Worm (Caenorhabditis elegans): ENCODE measurements around the gene F53H4.6.

F53H4.6 gene

ce11 chrX:15841086-15841622, 19.3 kb downstream of the F53H4.6 start, which contains the start of gene serp-1.1 (continued):
- TF ChIP-seq ceh-28 (tag; optimal IDR thresholded peaks at IDR 0.05) (peak; percentile 96), mdl-1 (tag; optimal IDR thresholded peaks at IDR 0.05) (peak; percentile 95), lin-39 (tag; optimal IDR thresholded peaks at IDR 0.05) (peak; percentile 100), daf-12 (tag; optimal IDR thresholded peaks at IDR 0.05) (peak; percentile 24), tbx-2 (tag; optimal IDR thresholded peaks at IDR 0.05) (peak; percentile 96), nhr-76 (tag; optimal IDR thresholded peaks at IDR 0.05) (peak; percentile 78), elt-2 (tag; optimal IDR thresholded peaks at IDR 0.05) (peak; percentile 98), fkh-10 (GFP tag; optimal IDR thresholded peaks at IDR 0.05) (peak; percentile 94), R02D3.7 (tag; optimal IDR thresholded peaks at IDR 0.05) (peak; percentile 91), ceh-16 (tag; optimal IDR thresholded peaks at IDR 0.05) (peak; percentile 11), elt-1 (tag; optimal IDR thresholded peaks at IDR 0.05) (peak; percentile 87), ama-1 (optimal IDR thresholded peaks at IDR 0.05) (peak; percentile 77), nhr-12 (tag; optimal IDR thresholded peaks at IDR 0.05) (no peak), pha-4 (tag; optimal IDR thresholded peaks at IDR 0.05) (peak; percentile 99), jun-1 (tag; optimal IDR thresholded peaks at IDR 0.05) (peak; percentile 98), elt-3 (tag; optimal IDR thresholded peaks at IDR 0.05) (peak; percentile 77 to 95 (median 87)), nhr-28 (tag; optimal IDR thresholded peaks at IDR 0.05) (peak; percentile 36), ceh-82 (tag; optimal IDR thresholded peaks at IDR 0.05) (peak; percentile 94), nhr-25 (tag; optimal IDR thresholded peaks at IDR 0.05) (peak; percentile 100), unc-39 (tag; optimal IDR thresholded peaks at IDR 0.05) (no peak), nhr-77 (tag; optimal IDR thresholded peaks at IDR 0.05) (peak; percentile 87), sea-2 (GFP tag; optimal IDR thresholded peaks at IDR 0.05) (peak; percentile 75)

ce11 chrX:15838496-15838948, 21.9 kb downstream of the F53H4.6 start, which contains the start of gene acox-1.6:
TSS of gene acox-1.6 (minus strand) at chrX:15838546.
- TF ChIP-seq nhr-67 (tag; optimal IDR thresholded peaks at IDR 0.05) (no peak), ceh-9 (tag; optimal IDR thresholded peaks at IDR 0.05) (no peak), fkh-10 (GFP tag; optimal IDR thresholded peaks at IDR 0.05) (no peak), pqm-1 (tag; optimal IDR thresholded peaks at IDR 0.05) (peak; percentile 85), sea-2 (GFP tag; optimal IDR thresholded peaks at IDR 0.05) (no peak), ceh-82 (tag; optimal IDR thresholded peaks at IDR 0.05) (no peak), eor-1 (tag; optimal IDR thresholded peaks at IDR 0.05) (no peak), egl-5 (tag; optimal IDR thresholded peaks at IDR 0.05) (no peak), zag-1 (tag; optimal IDR thresholded peaks at IDR 0.05) (no peak), jun-1 (tag; optimal IDR thresholded peaks at IDR 0.05) (no peak), nhr-77 (tag; optimal IDR thresholded peaks at IDR 0.05) (no peak), tbx-2 (tag; optimal IDR thresholded peaks at IDR 0.05) (no peak), egl-27 (tag; optimal IDR thresholded peaks at IDR 0.05) (no peak), pha-4 (tag; optimal IDR thresholded peaks at IDR 0.05) (peak; percentile 42), elt-2 (tag; optimal IDR thresholded peaks at IDR 0.05) (peak; percentile 70), fkh-2 (tag; optimal IDR thresholded peaks at IDR 0.05) (no peak), nhr-28 (tag; optimal IDR thresholded peaks at IDR 0.05) (no peak), skn-1 (tag; optimal IDR thresholded peaks at IDR 0.05) (no peak), mdl-1 (tag; optimal IDR thresholded peaks at IDR 0.05) (no peak), ztf-4 (tag; optimal IDR thresholded peaks at IDR 0.05) (no peak), ceh-16 (tag; optimal IDR thresholded peaks at IDR 0.05) (no peak), nhr-237 (tag; optimal IDR thresholded peaks at IDR 0.05) (no peak)

ce11 chrX:15831537-15831936, 28.9 kb downstream of the F53H4.6 start:
- no peak for TF ChIP-seq eor-1 (tag; optimal IDR thresholded peaks at IDR 0.05)
- TF ChIP-seq zag-1 (tag; optimal IDR thresholded peaks at IDR 0.05): no peak
- no peak for TF ChIP-seq pqm-1 (tag; optimal IDR thresholded peaks at IDR 0.05)
- no peak for TF ChIP-seq egl-27 (tag; optimal IDR thresholded peaks at IDR 0.05)

DNA sequence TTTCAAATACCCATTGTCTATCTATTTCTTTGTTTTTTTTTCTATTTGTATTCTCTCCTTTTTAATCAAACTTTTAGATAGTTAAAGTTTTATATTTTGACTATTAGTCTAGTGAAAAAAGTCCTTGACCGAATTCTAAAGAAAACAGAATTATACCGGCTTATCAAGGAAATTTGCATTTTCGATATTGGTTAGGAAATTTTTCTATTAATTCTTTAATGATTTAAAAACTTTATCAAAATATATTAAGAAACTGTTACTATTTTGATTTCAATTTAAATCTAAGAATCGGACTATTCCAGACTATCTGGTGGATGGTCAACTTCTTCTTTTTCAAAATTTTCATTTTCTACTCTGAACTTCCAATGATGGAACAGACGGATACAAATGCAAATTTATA, 32.3 kb downstream of the F53H4.6 start, which contains the start of gene Y7A5A.20:
Gene Y7A5A.20, plus strand, starts transcription at position 301 of the 400 bp plus-strand sequence.
- TF ChIP-seq nhr-12 (tag; optimal IDR thresholded peaks at IDR 0.05) (no peak), unc-39 (tag; optimal IDR thresholded peaks at IDR 0.05) (no peak), ztf-4 (tag; optimal IDR thresholded peaks at IDR 0.05) (no peak), elt-3 (tag; optimal IDR thresholded peaks at IDR 0.05) (no peak), unc-62 (GFP tag; optimal IDR thresholded peaks at IDR 0.05) (no peak), hmg-11 (tag; optimal IDR thresholded peaks at IDR 0.05) (no peak), skn-1 (tag; optimal IDR thresholded peaks at IDR 0.05) (no peak)

Data from whole organism, L3 larva.